Fruit fly (Drosophila melanogaster): ENCODE results near the gene CG12483.

Gene CG12483

dm6 chr3L:129311-129816 is 31.2 kb upstream of the CG12483 start, which contains the start of gene Pdk1 (continued):
- TF ChIP-seq CG9437 (GFP tag; optimal IDR thresholded peaks at IDR 0.05) = no peak
- no peak for TF ChIP-seq crc (GFP tag; optimal IDR thresholded peaks at IDR 0.05)
- TF ChIP-seq CG3407 (GFP tag; optimal IDR thresholded peaks at IDR 0.05) = no peak
- no peak for TF ChIP-seq crp (GFP tag; optimal IDR thresholded peaks at IDR 0.05)
- TF ChIP-seq CHES-1-like (GFP tag; optimal IDR thresholded peaks at IDR 0.05) = peak; percentile 45
- TF ChIP-seq CG31224 (GFP tag; IDR thresholded peaks at IDR 0.05) = no peak
- TF ChIP-seq CG10147 (GFP tag; optimal IDR thresholded peaks at IDR 0.05) = no peak
- no peak for TF ChIP-seq Hmx (GFP tag; optimal IDR thresholded peaks at IDR 0.05)
- TF ChIP-seq NfI (GFP tag; optimal IDR thresholded peaks at IDR 0.05) = peak; percentile 1
- TF ChIP-seq nmo (GFP tag; optimal IDR thresholded peaks at IDR 0.05) = no peak
- no peak for TF ChIP-seq CG14050 (GFP tag; IDR thresholded peaks at IDR 0.05)
- TF ChIP-seq CG12299 (tag; optimal IDR thresholded peaks at IDR 0.05) = peak; percentile 1
- peak; percentile 32; the same call in 1 of the 3 replicates for TF ChIP-seq mld (GFP tag; IDR thresholded peaks at IDR 0.05; ENCODE audit: partially characterized antibody)
- no peak for TF ChIP-seq Sry-δ (GFP tag; optimal IDR thresholded peaks at IDR 0.05)
- TF ChIP-seq exex (tag; optimal IDR thresholded peaks at IDR 0.05) = peak; percentile 27
- no peak for TF ChIP-seq Sry-β (GFP tag; optimal IDR thresholded peaks at IDR 0.05)
- no peak for TF ChIP-seq CG14860 (GFP tag; IDR thresholded peaks at IDR 0.05; ENCODE audit: partially characterized antibody)
- TF ChIP-seq CG14667 (GFP tag; IDR thresholded peaks at IDR 0.05) = no peak
- TF ChIP-seq Oaz (GFP tag; IDR thresholded peaks at IDR 0.05) = no peak
- TF ChIP-seq CG7786 (GFP tag; optimal IDR thresholded peaks at IDR 0.05) = no peak
- TF ChIP-seq CG2202 (tag; optimal IDR thresholded peaks at IDR 0.05) = no peak
- peak; percentile 29 for TF ChIP-seq Dp (GFP tag; optimal IDR thresholded peaks at IDR 0.05)
- TF ChIP-seq HLH4C (GFP tag; IDR thresholded peaks at IDR 0.05; ENCODE audit: partially characterized antibody) = no peak
- TF ChIP-seq sima (GFP tag; optimal IDR thresholded peaks at IDR 0.05) = no peak
- peak; percentile 51; the same call in 1 of the 2 replicates for TF ChIP-seq Adf1 (GFP tag; IDR thresholded peaks at IDR 0.05)
- TF ChIP-seq lmd (GFP tag; IDR thresholded peaks at IDR 0.05) = no peak
- TF ChIP-seq ash1 (GFP tag; optimal IDR thresholded peaks at IDR 0.05) = peak; percentile 81
- TF ChIP-seq CG17359 (tag; optimal IDR thresholded peaks at IDR 0.05) = peak; percentile 37
- no peak for TF ChIP-seq Dfd (GFP tag; optimal IDR thresholded peaks at IDR 0.05)
- TF ChIP-seq CG12236 (GFP tag; optimal IDR thresholded peaks at IDR 0.05) = no peak
- TF ChIP-seq CG34376 (GFP tag; optimal IDR thresholded peaks at IDR 0.05) = peak; percentile 72
- no peak for TF ChIP-seq gcm2 (GFP tag; optimal IDR thresholded peaks at IDR 0.05)
- TF ChIP-seq sim (GFP tag; IDR thresholded peaks at IDR 0.05) = no peak
- TF ChIP-seq CG13287 (GFP tag; IDR thresholded peaks at IDR 0.05; ENCODE audit: partially characterized antibody) = peak; percentile 44; the same call in 1 of the 2 replicates
- TF ChIP-seq az2 (GFP tag; optimal IDR thresholded peaks at IDR 0.05) = no peak
- no peak for TF ChIP-seq CG7357 (GFP tag; IDR thresholded peaks at IDR 0.05)
- TF ChIP-seq Myb (GFP tag; optimal IDR thresholded peaks at IDR 0.05) = no peak
- TF ChIP-seq CG8359 (GFP tag; optimal IDR thresholded peaks at IDR 0.05; ENCODE audit: borderline replicate concordance) = no peak
- TF ChIP-seq CG3995 (GFP tag; optimal IDR thresholded peaks at IDR 0.05) = no peak
- no peak for TF ChIP-seq ems (GFP tag; optimal IDR thresholded peaks at IDR 0.05)
- TF ChIP-seq Ptx1 (GFP tag; IDR thresholded peaks at IDR 0.05) = no peak
- no peak for TF ChIP-seq CG10959 (GFP tag; IDR thresholded peaks at IDR 0.05)
- peak; percentile 35 for TF ChIP-seq kah (GFP tag; optimal IDR thresholded peaks at IDR 0.05)
- no peak for TF ChIP-seq CG12104 (GFP tag; optimal IDR thresholded peaks at IDR 0.05)
- peak; percentile 41; the same call in 1 of the 2 replicates for TF ChIP-seq stc (GFP tag; IDR thresholded peaks at IDR 0.05)
- TF ChIP-seq dpn (GFP tag; optimal IDR thresholded peaks at IDR 0.05) = peak in 1 of 2 experiments; percentile 31
- no peak for TF ChIP-seq eyg (GFP tag; optimal IDR thresholded peaks at IDR 0.05)
- TF ChIP-seq CG6654 (GFP tag; optimal IDR thresholded peaks at IDR 0.05) = no peak
- peak; percentile 34; the same call in 1 of the 2 replicates for TF ChIP-seq Nf-YA (GFP tag; IDR thresholded peaks at IDR 0.05)
- TF ChIP-seq ase (GFP tag; IDR thresholded peaks at IDR 0.05) = no peak
- TF ChIP-seq CG6254 (GFP tag; optimal IDR thresholded peaks at IDR 0.05) = no peak

Measured in whole organism, embryonic.